Fruit fly (Drosophila melanogaster) whole organism, adult: Measurements from ENCODE around the gene CG11656.

Experiments
- CG5204 ChIP-seq: fragments of 200-800 bp; sonication (Bioruptor generic); optimal IDR thresholded peaks from 2 replicates; lab custom pipeline; 2016; ENCODE audit warnings: missing biosample characterization, missing genetic modification characterization
- Clk ChIP-seq: fragments of 200-800 bp; sonication (Bioruptor generic); optimal IDR thresholded peaks from 2 replicates; lab custom pipeline; 2017; ENCODE audit warnings: missing biosample characterization, missing genetic modification characterization
- Hr96 ChIP-seq: fragments of 200-800 bp; sonication (Bioruptor generic); optimal IDR thresholded peaks from 2 replicates; lab custom pipeline; 2016; ENCODE audit warnings: missing biosample characterization, missing genetic modification characterization
- cic ChIP-seq: fragments of 200-800 bp; sonication (Bioruptor generic); optimal IDR thresholded peaks from 2 replicates; lab custom pipeline; 2017; ENCODE audit warnings: missing biosample characterization, mild to moderate bottlenecking, missing genetic modification characterization, moderate library complexity
- pad ChIP-seq: fragments of 200-800 bp; sonication (Bioruptor generic); optimal IDR thresholded peaks from 3 replicates; lab custom pipeline; 2017; ENCODE audit warnings: missing biosample characterization, missing genetic modification characterization, mild to moderate bottlenecking, moderate library complexity, missing genetic modification reagents

dm6 chr3R:12977371-12978050 is 32.2 kb upstream of the CG11656 start, which contains the start of the genes CG7381 and CG7091:
- TF ChIP-seq Clk (GFP tag; lab: Kevin White, UChicago): no peak
- TF ChIP-seq Hr96 (GFP tag; lab: Kevin White, UChicago): no peak
- no peak for TF ChIP-seq CG5204 (GFP tag; lab: Kevin White, UChicago)
- TF ChIP-seq cic (GFP tag; lab: Kevin White, UChicago): no peak
- peak; percentile 70 for TF ChIP-seq pad (GFP tag; lab: Kevin White, UChicago)
